Worm (Caenorhabditis elegans) whole organism, late embryonic: ENCODE results near the gene F46F5.11.
A peak's percentile ranks its signal among the peaks of the same experiment; 100 is the strongest.

Experiments used
- C38D4.7 ChIP-seq: fragments of 200-800 bp; sonication (Bioruptor generic); optimal IDR thresholded peaks from 2 replicates; lab custom pipeline; 2018; ENCODE audit warnings: mild to moderate bottlenecking, missing genetic modification characterization, moderate library complexity, missing compliant biosample characterization
- F13H6.1 ChIP-seq: sonication (generic microtip); optimal IDR thresholded peaks from 2 replicates; lab custom pipeline; 2016; ENCODE audit warnings: missing genetic modification characterization, missing compliant biosample characterization
- K02D7.2 ChIP-seq: sonication (generic microtip); optimal IDR thresholded peaks from 2 replicates; lab custom pipeline; 2017; ENCODE audit warnings: mild to moderate bottlenecking, missing genetic modification characterization, missing compliant biosample characterization
- Y22D7AL.16 ChIP-seq: sonication (generic microtip); optimal IDR thresholded peaks from 2 replicates; lab custom pipeline; 2016; ENCODE audit warnings: missing genetic modification characterization, missing compliant biosample characterization
- ahr-1 ChIP-seq: sonication (generic microtip); optimal IDR thresholded peaks from 2 replicates; lab custom pipeline; 2016; ENCODE audit warnings: missing genetic modification characterization, missing compliant biosample characterization
- ceh-14 ChIP-seq: sonication (generic microtip); optimal IDR thresholded peaks from 2 replicates; lab custom pipeline; 2016; ENCODE audit warnings: missing genotype, missing genetic modification characterization, missing compliant biosample characterization
- ceh-18 ChIP-seq: sonication (generic microtip); optimal IDR thresholded peaks from 2 replicates; lab custom pipeline; 2016; ENCODE audit warnings: missing genetic modification characterization, missing compliant biosample characterization
- ceh-19 ChIP-seq: fragments of 200-800 bp; sonication (Bioruptor generic); optimal IDR thresholded peaks from 2 replicates; lab custom pipeline; 2018; ENCODE audit warnings: mild to moderate bottlenecking, missing genetic modification characterization, missing compliant biosample characterization
- ceh-24 ChIP-seq: sonication (generic microtip); optimal IDR thresholded peaks from 2 replicates; lab custom pipeline; 2016; ENCODE audit warnings: mild to moderate bottlenecking, missing genetic modification characterization, missing compliant biosample characterization
- ceh-31 ChIP-seq: sonication (generic microtip); optimal IDR thresholded peaks from 2 replicates; lab custom pipeline; 2016; ENCODE audit warnings: missing genetic modification characterization, missing compliant biosample characterization
- ceh-45 ChIP-seq: fragments of 200-800 bp; sonication (Bioruptor generic); IDR thresholded peaks from 2 replicates; pipeline ENCODE4 v1.3.6; 2022; ENCODE audit warnings: missing genetic modification reagents, missing genetic modification characterization, missing compliant biosample characterization
- ceh-6 ChIP-seq: fragments of 200-800 bp; sonication (Bioruptor generic); optimal IDR thresholded peaks from 2 replicates; lab custom pipeline; 2018; ENCODE audit warnings: mild to moderate bottlenecking, missing genetic modification characterization, missing compliant biosample characterization
- che-1 ChIP-seq: sonication (generic microtip); optimal IDR thresholded peaks from 2 replicates; lab custom pipeline; 2016; ENCODE audit warnings: mild to moderate bottlenecking, missing genetic modification characterization, missing compliant biosample characterization
- dmd-4 ChIP-seq: sonication (generic microtip); optimal IDR thresholded peaks from 2 replicates; lab custom pipeline; 2016; ENCODE audit warnings: borderline replicate concordance, missing genetic modification characterization, missing compliant biosample characterization
- dve-1 ChIP-seq: sonication (generic microtip); optimal IDR thresholded peaks from 2 replicates; lab custom pipeline; 2017; ENCODE audit warnings: antibody characterized with exemption, mild to moderate bottlenecking, missing genetic modification characterization, missing compliant biosample characterization
- elt-4 ChIP-seq: sonication (generic microtip); optimal IDR thresholded peaks from 2 replicates; lab custom pipeline; 2016; ENCODE audit warnings: missing genetic modification characterization, missing compliant biosample characterization
- ets-4 ChIP-seq: sonication (generic microtip); optimal IDR thresholded peaks from 2 replicates; lab custom pipeline; 2016; ENCODE audit warnings: missing genetic modification characterization, missing compliant biosample characterization
- eyg-1 ChIP-seq: sonication (generic microtip); optimal IDR thresholded peaks from 2 replicates; lab custom pipeline; 2016; ENCODE audit warnings: missing genotype, missing genetic modification characterization, missing compliant biosample characterization
- fax-1 ChIP-seq: sonication (generic microtip); optimal IDR thresholded peaks from 2 replicates; lab custom pipeline; 2016; ENCODE audit warnings: missing genotype, missing genetic modification characterization, missing compliant biosample characterization
- gmeb-2 ChIP-seq: sonication (generic microtip); optimal IDR thresholded peaks from 2 replicates; lab custom pipeline; 2016; ENCODE audit warnings: missing genetic modification characterization, inconsistent platforms, missing compliant biosample characterization
- hlh-13 ChIP-seq: fragments of 200-800 bp; sonication (Bioruptor generic); optimal IDR thresholded peaks from 2 replicates; lab custom pipeline; 2018; ENCODE audit warnings: mild to moderate bottlenecking, missing genetic modification characterization, missing compliant biosample characterization
- hlh-6 ChIP-seq: sonication (generic microtip); optimal IDR thresholded peaks from 2 replicates; lab custom pipeline; 2016; ENCODE audit warnings: missing genotype, missing genetic modification characterization, missing compliant biosample characterization
- lin-11 ChIP-seq: fragments of 200-800 bp; sonication (Bioruptor generic); optimal IDR thresholded peaks from 2 replicates; lab custom pipeline; 2018; ENCODE audit warnings: mild to moderate bottlenecking, missing genetic modification characterization, missing compliant biosample characterization
- madf-2 ChIP-seq: sonication (generic microtip); optimal IDR thresholded peaks from 2 replicates; lab custom pipeline; 2017; ENCODE audit warnings: missing genetic modification characterization, missing compliant biosample characterization
- mec-3 ChIP-seq: sonication (generic microtip); optimal IDR thresholded peaks from 2 replicates; lab custom pipeline; 2016; ENCODE audit warnings: borderline replicate concordance, missing genetic modification characterization, missing compliant biosample characterization
- nfya-1 ChIP-seq: sonication (generic microtip); optimal IDR thresholded peaks from 2 replicates; lab custom pipeline; 2017; ENCODE audit warnings: missing genetic modification characterization, mild to moderate bottlenecking, missing compliant biosample characterization, antibody characterized with exemption, moderate library complexity
- npax-4 ChIP-seq: sonication (generic microtip); optimal IDR thresholded peaks from 2 replicates; lab custom pipeline; 2016; ENCODE audit warnings: missing genetic modification characterization, missing compliant biosample characterization
- pat-9 ChIP-seq: fragments of 200-800 bp; sonication (Bioruptor generic); optimal IDR thresholded peaks from 2 replicates; lab custom pipeline; 2018; ENCODE audit warnings: mild to moderate bottlenecking, missing genetic modification characterization, moderate library complexity, missing compliant biosample characterization
- pax-1 ChIP-seq: fragments of 150-350 bp; optimal IDR thresholded peaks from 2 replicates; lab custom pipeline; 2014; ENCODE audit warnings: missing biosample characterization, missing genetic modification characterization
- pha-2 ChIP-seq: sonication (generic microtip); optimal IDR thresholded peaks from 2 replicates; lab custom pipeline; 2017; ENCODE audit warnings: mild to moderate bottlenecking, missing genetic modification characterization, missing compliant biosample characterization
- pha-4 ChIP-seq: fragments of 150-350 bp; optimal IDR thresholded peaks from 2 replicates; lab custom pipeline; 2018; ENCODE audit warnings: missing biosample characterization, missing genetic modification reagents, missing genetic modification characterization
- rnt-1 ChIP-seq: sonication (generic microtip); optimal IDR thresholded peaks from 2 replicates; lab custom pipeline; 2016; ENCODE audit warnings: missing genetic modification characterization, missing compliant biosample characterization
- sdc-2 ChIP-seq: sonication (generic microtip); optimal IDR thresholded peaks from 2 replicates; lab custom pipeline; 2016; ENCODE audit warnings: missing genotype, missing genetic modification characterization, missing compliant biosample characterization
- sox-4 ChIP-seq: sonication (generic microtip); optimal IDR thresholded peaks from 2 replicates; lab custom pipeline; 2017; ENCODE audit warnings: mild to moderate bottlenecking, missing genetic modification characterization, inconsistent platforms, missing compliant biosample characterization
- syd-9 ChIP-seq: sonication (generic microtip); optimal IDR thresholded peaks from 2 replicates; lab custom pipeline; 2016; ENCODE audit warnings: mild to moderate bottlenecking, missing genetic modification characterization, moderate library complexity, missing compliant biosample characterization
- unc-3 ChIP-seq, 2 experiments: fragments of 200-800 bp in 1 of 2; sonication (Bioruptor generic) in 1 of 2; sonication (generic microtip) in 1 of 2; conservative IDR thresholded peaks in 1 of 2; optimal IDR thresholded peaks in 1 of 2; 2 replicates each; pipeline versions ENCODE4 v1.3.6 to Lab custom; 2016 to 2022; ENCODE audit warnings: missing compliant biosample characterization in 2 of 2, missing genetic modification characterization in 2 of 2, missing genetic modification reagents in 1 of 2
- unc-42 ChIP-seq: sonication (generic microtip); optimal IDR thresholded peaks from 2 replicates; lab custom pipeline; 2016; ENCODE audit warnings: missing genotype, missing genetic modification characterization, missing compliant biosample characterization
- unc-55 ChIP-seq: sonication (generic microtip); optimal IDR thresholded peaks from 2 replicates; lab custom pipeline; 2017; ENCODE audit warnings: missing biosample characterization, missing genetic modification reagents, missing genetic modification characterization
- unc-86 ChIP-seq: sonication (generic microtip); optimal IDR thresholded peaks from 2 replicates; lab custom pipeline; 2016; ENCODE audit warnings: missing genetic modification characterization, missing compliant biosample characterization
- ztf-16 ChIP-seq: sonication (generic microtip); optimal IDR thresholded peaks from 2 replicates; lab custom pipeline; 2017; ENCODE audit warnings: missing genetic modification characterization, missing compliant biosample characterization

Gene F46F5.11

DNA sequence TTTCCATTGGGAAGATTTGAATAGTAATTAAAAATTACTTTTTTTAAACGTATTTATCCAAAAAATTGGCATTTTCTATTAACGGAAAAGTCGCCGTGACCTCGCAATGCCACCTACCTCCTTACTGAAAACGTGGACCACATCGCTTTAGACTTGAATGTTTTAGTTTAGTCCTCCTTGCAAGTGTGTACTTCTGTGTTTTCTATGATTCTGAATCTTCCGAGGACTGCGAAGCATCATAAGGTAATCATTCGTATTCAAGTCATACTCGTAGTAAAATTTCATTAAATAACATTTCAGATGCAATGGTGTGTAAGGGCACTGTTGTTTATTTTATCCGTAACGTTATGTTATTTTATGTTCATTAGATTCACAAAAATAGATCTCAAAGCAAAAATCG lies at the start of gene F46F5.11:
F46F5.11 (plus strand) TSS at position 301 of the 400 bp plus-strand sequence.
- TF ChIP-seq unc-3 (GFP tag; conservative IDR thresholded peaks at IDR 0.05; lab: Robert Waterston, UW) (no peak), unc-3 (tag; optimal IDR thresholded peaks at IDR 0.05; lab: Kevin White, UChicago) (no peak), gmeb-2 (tag; lab: Kevin White, UChicago) (no peak), ceh-19 (no peak), K02D7.2 (tag; lab: Kevin White, UChicago) (no peak), ztf-16 (tag; lab: Kevin White, UChicago) (no peak), lin-11 (tag; lab: Kevin White, UChicago) (no peak), eyg-1 (no peak), pax-1 (tag; lab: Kevin White, UChicago) (no peak), Y22D7AL.16 (tag; lab: Kevin White, UChicago) (no peak), dmd-4 (no peak), F13H6.1 (tag; lab: Kevin White, UChicago) (no peak)

DNA sequence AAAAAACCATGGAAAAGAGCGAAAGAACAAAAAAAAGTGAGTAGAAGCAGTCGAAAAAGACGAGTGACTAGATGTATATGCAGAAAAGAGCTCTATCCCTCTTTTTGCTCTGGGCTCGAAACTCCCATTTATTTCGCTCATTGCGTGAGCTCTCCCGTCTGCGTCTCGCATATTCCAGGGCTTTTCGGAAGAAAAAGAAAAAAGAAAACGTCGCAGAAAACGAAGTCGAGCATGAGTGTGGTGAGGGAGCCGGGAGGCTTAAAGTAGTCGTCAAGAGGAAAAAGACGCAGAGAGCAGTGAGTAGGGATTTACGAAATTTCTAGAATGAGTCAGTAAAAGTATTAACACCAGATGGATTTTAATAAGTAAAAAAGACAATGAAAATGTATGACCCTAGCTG lies 48.8 kb upstream of the F46F5.11 start:
- no peak for TF ChIP-seq elt-4 (tag; lab: Kevin White, UChicago)
- peak; percentile 51 for TF ChIP-seq ceh-14 (tag; lab: Kevin White, UChicago)
- no peak for TF ChIP-seq npax-4 (tag; lab: Kevin White, UChicago)
- no peak for TF ChIP-seq syd-9 (tag; lab: Kevin White, UChicago)
- TF ChIP-seq ahr-1 (tag; lab: Kevin White, UChicago): no peak
- TF ChIP-seq unc-3 (GFP tag; conservative IDR thresholded peaks at IDR 0.05; lab: Robert Waterston, UW): 0 out of 2 replicates have a peak, but pooled peaks have one; percentile 10
- no peak for TF ChIP-seq unc-3 (tag; optimal IDR thresholded peaks at IDR 0.05; lab: Kevin White, UChicago)
- TF ChIP-seq pha-2 (tag; lab: Kevin White, UChicago): no peak
- TF ChIP-seq sdc-2 (tag; lab: Kevin White, UChicago): no peak
- no peak for TF ChIP-seq hlh-13 (GFP tag; lab: Kevin White, UChicago)
- peak; percentile 64 for TF ChIP-seq unc-42 (tag; lab: Kevin White, UChicago)
- TF ChIP-seq pat-9: no peak
- TF ChIP-seq C38D4.7: no peak
- no peak for TF ChIP-seq gmeb-2 (tag; lab: Kevin White, UChicago)
- no peak for TF ChIP-seq fax-1 (tag; lab: Kevin White, UChicago)
- no peak for TF ChIP-seq mec-3 (tag; lab: Kevin White, UChicago)
- no peak for TF ChIP-seq pha-4 (tag; lab: Kevin White, UChicago)
- peak; percentile 58 for TF ChIP-seq ceh-18
- TF ChIP-seq madf-2 (tag; lab: Kevin White, UChicago): no peak
- no peak for TF ChIP-seq lin-11 (tag; lab: Kevin White, UChicago)
- TF ChIP-seq unc-86 (tag; lab: Kevin White, UChicago): no peak
- no peak for TF ChIP-seq rnt-1
- TF ChIP-seq hlh-6 (tag; lab: Kevin White, UChicago): no peak
- no peak for TF ChIP-seq K02D7.2 (tag; lab: Kevin White, UChicago)
- no peak for TF ChIP-seq che-1
- TF ChIP-seq ceh-31 (tag; lab: Kevin White, UChicago): peak; percentile 61
- no peak for TF ChIP-seq ceh-6 (GFP tag; lab: Kevin White, UChicago)
- TF ChIP-seq nfya-1 (tag; lab: Kevin White, UChicago): peak; percentile 48
- no peak for TF ChIP-seq dve-1

DNA sequence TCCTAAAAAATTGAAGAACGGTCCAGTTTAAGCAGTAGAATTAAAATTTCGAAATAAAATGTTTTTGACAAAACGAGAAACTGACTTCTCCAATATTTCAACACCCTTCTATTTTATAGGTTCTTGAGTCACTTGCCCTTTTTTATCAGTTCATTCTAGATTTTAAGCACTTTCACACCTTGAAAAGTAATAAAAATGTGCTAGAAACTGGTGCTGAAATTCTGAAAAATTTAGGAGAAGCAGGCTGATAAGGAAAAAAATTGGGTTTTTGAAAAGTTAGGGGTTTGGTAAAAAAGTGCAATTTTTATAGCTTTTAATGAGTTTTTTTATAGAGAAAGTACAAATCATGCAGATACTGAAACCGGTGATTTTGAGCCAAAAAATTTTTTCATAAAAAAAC lies 48.3 kb upstream of the F46F5.11 start:
- TF ChIP-seq madf-2 (tag; lab: Kevin White, UChicago): no peak
- TF ChIP-seq ceh-45: no peak
- no peak for TF ChIP-seq ceh-24 (tag; lab: Kevin White, UChicago)
- TF ChIP-seq elt-4 (tag; lab: Kevin White, UChicago): no peak
- TF ChIP-seq unc-55 (GFP tag; lab: Kevin White, UChicago): no peak
- TF ChIP-seq ceh-6 (GFP tag; lab: Kevin White, UChicago): no peak
- TF ChIP-seq ets-4 (tag; lab: Kevin White, UChicago): no peak
- no peak for TF ChIP-seq ceh-18
- no peak for TF ChIP-seq sox-4 (tag; lab: Kevin White, UChicago)
- TF ChIP-seq npax-4 (tag; lab: Kevin White, UChicago): no peak
